Fruit fly (Drosophila melanogaster): ENCODE results near the gene RAF2.
A peak's percentile ranks its signal among the peaks of the same experiment; 100 is the strongest.

DNA sequence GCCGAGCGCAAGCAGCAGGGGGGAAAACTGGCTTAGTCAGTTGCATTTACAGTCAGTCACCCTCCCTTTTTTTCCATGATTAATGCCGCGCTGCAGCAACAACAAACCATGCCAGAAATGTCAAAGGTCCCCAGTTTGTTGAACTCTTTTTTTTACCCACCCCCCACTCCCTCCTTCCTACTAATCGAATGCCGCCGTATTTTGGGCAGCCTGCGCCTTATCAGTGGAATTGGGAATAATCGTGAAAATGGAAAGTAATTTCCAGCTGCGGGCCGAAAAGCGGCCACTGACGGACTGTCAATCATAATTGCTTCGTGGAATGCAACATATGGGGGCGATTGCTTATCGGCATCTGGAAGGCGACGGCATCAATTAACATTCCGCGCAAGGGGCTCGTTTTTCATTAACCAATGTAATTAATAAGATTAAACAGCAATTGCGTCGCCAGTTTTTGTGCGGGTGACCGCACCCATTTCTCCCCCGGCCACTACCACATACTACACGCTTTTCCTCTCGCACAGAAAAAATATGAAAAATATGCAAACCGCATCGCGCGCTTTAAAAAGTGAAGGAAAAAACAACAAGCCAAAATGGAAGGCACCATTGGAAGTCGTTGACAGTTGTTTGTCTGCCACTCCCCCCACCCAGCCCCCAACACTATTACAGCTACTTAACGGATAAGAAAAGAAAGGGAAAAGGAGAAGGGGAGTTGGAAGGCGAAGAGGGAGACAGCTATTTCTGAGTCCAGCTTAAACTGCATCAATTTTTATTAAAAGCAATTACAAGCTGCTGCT is 23.5 kb downstream of the RAF2 start:
- no peak for TF ChIP-seq psq (optimal IDR thresholded peaks at IDR 0.05)
- TF ChIP-seq pan (optimal IDR thresholded peaks at IDR 0.05), result no peak
- no peak for TF ChIP-seq usp (GFP tag; optimal IDR thresholded peaks at IDR 0.05)
- peak; percentile 32 for TF ChIP-seq Dll (optimal IDR thresholded peaks at IDR 0.05)
- TF ChIP-seq CG8478 (optimal IDR thresholded peaks at IDR 0.05), result no peak
- peak in 1 of 2 experiments; percentile 35 for TF ChIP-seq EcR (GFP tag; optimal IDR thresholded peaks at IDR 0.05)

Measured in whole organism.